Worm (Caenorhabditis elegans): ENCODE results near the gene C56G2.9.
A peak's percentile ranks its signal among the peaks of the same experiment; 100 is the strongest.

The C56G2.9 gene

DNA sequence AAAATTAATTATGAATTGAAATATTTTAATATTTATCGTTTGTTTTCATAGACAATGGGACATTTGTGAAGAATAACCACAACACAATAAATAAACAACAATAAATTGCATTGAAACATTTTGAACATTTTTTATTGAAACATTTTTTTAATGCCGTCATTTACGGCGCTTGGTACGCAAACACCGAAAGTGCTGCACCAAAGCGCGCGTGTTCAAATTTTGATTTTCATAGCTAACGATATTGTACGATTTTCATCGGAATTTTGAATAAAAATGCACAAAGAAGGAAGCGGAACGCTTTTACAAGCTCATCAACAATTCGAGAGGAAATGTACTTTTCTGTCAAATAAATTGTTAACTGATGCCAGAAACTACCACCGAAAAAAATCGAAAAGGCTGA lies 39.3 kb downstream of the C56G2.9 start:
- TF ChIP-seq cey-2 (tag; optimal IDR thresholded peaks at IDR 0.05; ENCODE audit: borderline replicate concordance, insufficient read depth) (no peak), daf-8 (GFP tag; IDR thresholded peaks at IDR 0.05) (no peak), nhr-48 (tag; optimal IDR thresholded peaks at IDR 0.05) (no peak), zip-2 (tag; optimal IDR thresholded peaks at IDR 0.05) (no peak), lin-1 (GFP tag; IDR thresholded peaks at IDR 0.05) (no peak), zip-11 (GFP tag; IDR thresholded peaks at IDR 0.05) (no peak), dpl-1 (GFP tag; optimal IDR thresholded peaks at IDR 0.05) (no peak), php-3 (GFP tag; IDR thresholded peaks at IDR 0.05) (no peak), F49E8.2 (tag; optimal IDR thresholded peaks at IDR 0.05; ENCODE audit: borderline replicate concordance) (no peak), lsy-2 (tag; optimal IDR thresholded peaks at IDR 0.05) (no peak), aha-1 (tag) (no peak), Y5F2A.4 (GFP tag; optimal IDR thresholded peaks at IDR 0.05) (no peak), tag-97 (GFP tag; IDR thresholded peaks at IDR 0.05) (no peak), mep-1 (tag; optimal IDR thresholded peaks at IDR 0.05) (no peak), zfp-3 (GFP tag; conservative IDR thresholded peaks at IDR 0.05) (no peak), ztf-11 (tag; optimal IDR thresholded peaks at IDR 0.05) (no peak), unc-130 (GFP tag; optimal IDR thresholded peaks at IDR 0.05) (no peak), nhr-28 (tag; optimal IDR thresholded peaks at IDR 0.05) (no peak)

DNA sequence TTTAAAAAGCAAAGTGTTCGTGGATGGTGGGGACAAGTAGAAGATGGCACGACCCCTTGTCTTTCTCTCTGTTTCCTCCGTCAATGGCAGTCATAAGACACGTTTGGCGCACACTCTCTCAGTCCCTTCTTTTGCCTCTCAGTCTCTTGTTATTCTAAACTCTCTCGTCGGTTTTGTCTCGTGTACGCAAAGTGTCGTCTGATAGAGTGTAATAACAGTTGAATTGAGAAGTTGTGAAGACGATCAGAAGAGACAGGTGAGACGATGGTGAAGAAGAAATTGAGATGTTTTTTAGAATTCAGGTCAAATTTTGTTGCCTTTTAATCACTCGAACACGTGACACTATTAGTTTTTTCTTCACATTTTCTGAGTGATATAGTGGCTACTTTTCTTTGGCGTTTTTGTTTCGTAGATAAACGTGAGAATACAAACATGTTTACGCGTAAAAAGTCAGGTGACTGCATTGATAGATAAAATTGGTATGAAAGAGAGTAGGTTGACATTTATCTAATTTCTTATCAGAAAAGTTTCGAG lies 39.9 kb downstream of the C56G2.9 start, which contains the start of gene F47D12.9:
Gene F47D12.9 (minus strand): TSS at position 267 of the 534 bp plus-strand sequence.
- TF ChIP-seq F37D6.2 (tag; optimal IDR thresholded peaks at IDR 0.05), result no peak
- TF ChIP-seq dmd-8 (GFP tag; IDR thresholded peaks at IDR 0.05), result no peak
- peak; percentile 88 for TF ChIP-seq mxl-3 (GFP tag; optimal IDR thresholded peaks at IDR 0.05)
- TF ChIP-seq lin-1 (GFP tag; IDR thresholded peaks at IDR 0.05), result no peak
- peak; percentile 45 for TF ChIP-seq pqm-1 (tag; optimal IDR thresholded peaks at IDR 0.05)
- TF ChIP-seq set-16 (GFP tag; IDR thresholded peaks at IDR 0.05), result peak; percentile 18; the same call in 1 of the 2 replicates
- peak; percentile 90 for TF ChIP-seq hlh-11 (tag; optimal IDR thresholded peaks at IDR 0.05)
- no peak for TF ChIP-seq madf-9 (GFP tag; conservative IDR thresholded peaks at IDR 0.05)
- TF ChIP-seq ZK337.2 (GFP tag; IDR thresholded peaks at IDR 0.05), result no peak
- no peak for TF ChIP-seq F10B5.3 (tag; optimal IDR thresholded peaks at IDR 0.05)
- TF ChIP-seq mes-2 (tag; optimal IDR thresholded peaks at IDR 0.05; ENCODE audit: poor library complexity, severe bottlenecking), result peak; percentile 71
- no peak for TF ChIP-seq daf-19 (GFP tag; conservative IDR thresholded peaks at IDR 0.05)
- TF ChIP-seq Y75B8A.6 (GFP tag; IDR thresholded peaks at IDR 0.05), result no peak
- no peak for TF ChIP-seq T26A8.4 (GFP tag; IDR thresholded peaks at IDR 0.05)
- no peak for TF ChIP-seq vab-7 (GFP tag; IDR thresholded peaks at IDR 0.05)
- peak; percentile 32 for TF ChIP-seq gei-8 (GFP tag; optimal IDR thresholded peaks at IDR 0.05)
- peak; percentile 51 for TF ChIP-seq ama-1 (optimal IDR thresholded peaks at IDR 0.05)
- TF ChIP-seq spr-1 (tag; optimal IDR thresholded peaks at IDR 0.05), result no peak
- no peak for TF ChIP-seq ceh-44 (GFP tag; IDR thresholded peaks at IDR 0.05)
- TF ChIP-seq sdz-12 (GFP tag; optimal IDR thresholded peaks at IDR 0.05), result no peak
- TF ChIP-seq daf-8 (GFP tag; IDR thresholded peaks at IDR 0.05), result no peak
- no peak for TF ChIP-seq nhr-76 (tag; optimal IDR thresholded peaks at IDR 0.05)
- TF ChIP-seq nhr-48 (tag; optimal IDR thresholded peaks at IDR 0.05), result peak; percentile 71
- peak; percentile 80 for TF ChIP-seq hmg-1.1 (GFP tag; IDR thresholded peaks at IDR 0.05)
- TF ChIP-seq nhr-237 (tag; optimal IDR thresholded peaks at IDR 0.05), result no peak
- TF ChIP-seq nhr-6 (tag; optimal IDR thresholded peaks at IDR 0.05), result peak; percentile 89
- peak; percentile 11 for TF ChIP-seq cey-2 (tag; optimal IDR thresholded peaks at IDR 0.05; ENCODE audit: borderline replicate concordance, insufficient read depth)
- TF ChIP-seq ceh-62 (tag; optimal IDR thresholded peaks at IDR 0.05), result no peak
- no peak for TF ChIP-seq zip-11 (GFP tag; IDR thresholded peaks at IDR 0.05)
- TF ChIP-seq mdt-29 (GFP tag; IDR thresholded peaks at IDR 0.05), result no peak
- TF ChIP-seq jun-1 (tag; optimal IDR thresholded peaks at IDR 0.05), result peak; percentile 12
- no peak for TF ChIP-seq zag-1 (tag; optimal IDR thresholded peaks at IDR 0.05)
- TF ChIP-seq spr-3 (GFP tag; optimal IDR thresholded peaks at IDR 0.05), result no peak
- no peak for TF ChIP-seq ceh-82 (tag; optimal IDR thresholded peaks at IDR 0.05)
- no peak for TF ChIP-seq lin-39 (tag; optimal IDR thresholded peaks at IDR 0.05)
- no peak for TF ChIP-seq ces-1 (GFP tag; optimal IDR thresholded peaks at IDR 0.05)
- TF ChIP-seq lin-29 (GFP tag; IDR thresholded peaks at IDR 0.05), result no peak
- TF ChIP-seq lin-13 (GFP tag; optimal IDR thresholded peaks at IDR 0.05), result peak; percentile 71

All from whole organism, L4 larva.